Worm (Caenorhabditis elegans): ENCODE measurements around the gene C30A5.16.
A peak's percentile ranks its signal among the peaks of the same experiment; 100 is the strongest.

The C30A5.16 gene

ce11 chrIII:8217919-8218318 lies at the start of gene C30A5.16:
TSS of gene C30A5.16 (plus strand) at chrIII:8218219.
- no peak for TF ChIP-seq unc-39 (tag; optimal IDR thresholded peaks at IDR 0.05)
- TF ChIP-seq lsy-12 (tag; optimal IDR thresholded peaks at IDR 0.05): no peak
- TF ChIP-seq nhr-23 (tag; optimal IDR thresholded peaks at IDR 0.05): no peak
- TF ChIP-seq mdl-1 (tag; optimal IDR thresholded peaks at IDR 0.05): no peak
- TF ChIP-seq zag-1 (tag; optimal IDR thresholded peaks at IDR 0.05): no peak
- TF ChIP-seq skn-1 (tag; optimal IDR thresholded peaks at IDR 0.05): no peak
- no peak for TF ChIP-seq nfya-1 (tag; optimal IDR thresholded peaks at IDR 0.05; ENCODE audit: insufficient read depth)
- TF ChIP-seq aly-2 (tag; optimal IDR thresholded peaks at IDR 0.05): no peak
- TF ChIP-seq nhr-28 (tag; optimal IDR thresholded peaks at IDR 0.05): no peak
- TF ChIP-seq tbx-2 (tag; optimal IDR thresholded peaks at IDR 0.05): no peak
- TF ChIP-seq nhr-76 (tag; optimal IDR thresholded peaks at IDR 0.05): no peak
- TF ChIP-seq ztf-11 (tag; optimal IDR thresholded peaks at IDR 0.05): no peak

DNA sequence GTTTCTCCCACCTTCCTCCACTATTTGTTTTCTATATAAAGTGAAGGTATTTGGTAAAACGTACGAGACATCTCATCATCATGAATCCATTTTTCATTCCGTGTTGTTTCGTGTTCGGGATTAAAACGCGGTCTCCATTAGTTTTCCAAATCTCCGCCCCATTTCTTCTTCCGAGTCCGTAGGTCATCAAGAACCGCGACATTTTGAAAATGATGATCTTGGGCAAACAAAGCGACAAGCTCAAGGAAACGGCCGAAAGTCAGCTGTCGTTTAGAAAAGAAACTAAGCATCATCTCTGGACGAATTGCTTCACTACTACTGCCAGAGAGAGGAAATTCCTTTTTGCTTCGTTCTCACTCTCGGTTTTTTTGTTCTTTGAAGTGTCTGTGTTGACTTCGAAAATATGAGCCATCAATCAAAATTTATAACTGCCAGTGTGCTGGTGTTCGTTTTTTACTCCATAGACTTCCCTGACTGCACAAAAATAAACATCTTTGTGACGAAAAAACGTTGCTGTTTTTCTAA lies 45.3 kb upstream of the C30A5.16 start:
- TF ChIP-seq elt-3 (tag; optimal IDR thresholded peaks at IDR 0.05) (no peak), nhr-76 (tag; optimal IDR thresholded peaks at IDR 0.05) (no peak), lin-39 (tag; optimal IDR thresholded peaks at IDR 0.05) (peak; percentile 58), unc-39 (tag; optimal IDR thresholded peaks at IDR 0.05) (no peak), egl-5 (tag; optimal IDR thresholded peaks at IDR 0.05) (peak; percentile 54)

ce11 chrIII:8175263-8175662 lies 42.8 kb upstream of the C30A5.16 start:
- TF ChIP-seq fkh-2 (tag; optimal IDR thresholded peaks at IDR 0.05) (no peak), nfya-1 (tag; optimal IDR thresholded peaks at IDR 0.05; ENCODE audit: insufficient read depth) (peak; percentile 86), elt-3 (tag; optimal IDR thresholded peaks at IDR 0.05) (no peak), sea-2 (GFP tag; optimal IDR thresholded peaks at IDR 0.05) (no peak)

ce11 chrIII:8176265-8176664 lies 41.8 kb upstream of the C30A5.16 start, which contains the start of gene C50C3.12:
TSS of gene C50C3.12 (plus strand) at chrIII:8176565.
- TF ChIP-seq nhr-67 (tag; optimal IDR thresholded peaks at IDR 0.05): no peak
- TF ChIP-seq jun-1 (tag; optimal IDR thresholded peaks at IDR 0.05): no peak
- no peak for TF ChIP-seq snpc-4 (tag; optimal IDR thresholded peaks at IDR 0.05)
- TF ChIP-seq ztf-4 (tag; optimal IDR thresholded peaks at IDR 0.05): no peak
- TF ChIP-seq lin-39 (tag; optimal IDR thresholded peaks at IDR 0.05): no peak
- TF ChIP-seq nhr-77 (tag; optimal IDR thresholded peaks at IDR 0.05): no peak

DNA sequence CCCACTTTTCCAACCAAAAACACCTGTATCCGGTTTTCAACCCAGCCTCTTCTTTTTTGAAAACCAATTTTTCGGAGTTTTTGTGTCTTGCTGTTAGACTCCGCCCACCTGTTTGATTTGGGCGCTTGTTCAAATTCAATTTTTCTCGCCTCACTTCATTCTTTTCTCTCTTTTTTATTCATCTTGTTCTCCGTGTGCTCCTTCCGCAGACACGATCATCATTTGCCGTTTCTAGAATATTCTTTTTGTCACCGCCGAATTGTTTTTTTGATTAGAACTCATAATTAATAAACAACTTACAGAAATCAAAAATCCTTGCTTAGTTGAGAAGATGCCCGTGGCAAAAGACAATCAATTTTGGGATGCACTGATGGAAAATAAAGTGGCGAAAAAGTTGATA lies 39.1 kb upstream of the C30A5.16 start, which contains the start of gene C50C3.5:
Gene C50C3.5 (plus strand): TSS at position 301 of the 400 bp plus-strand sequence.
- TF ChIP-seq nhr-28 (tag; optimal IDR thresholded peaks at IDR 0.05) (no peak), nhr-25 (tag; optimal IDR thresholded peaks at IDR 0.05) (no peak), lin-39 (tag; optimal IDR thresholded peaks at IDR 0.05) (no peak), R02D3.7 (tag; optimal IDR thresholded peaks at IDR 0.05) (no peak), zag-1 (tag; optimal IDR thresholded peaks at IDR 0.05) (no peak), ztf-11 (tag; optimal IDR thresholded peaks at IDR 0.05) (no peak), nhr-11 (tag; optimal IDR thresholded peaks at IDR 0.05) (no peak), nhr-67 (tag; optimal IDR thresholded peaks at IDR 0.05) (no peak), nhr-23 (tag; optimal IDR thresholded peaks at IDR 0.05) (no peak), nhr-237 (tag; optimal IDR thresholded peaks at IDR 0.05) (no peak), pha-4 (tag; optimal IDR thresholded peaks at IDR 0.05) (no peak), ceh-16 (tag; optimal IDR thresholded peaks at IDR 0.05) (no peak), egl-27 (tag; optimal IDR thresholded peaks at IDR 0.05) (no peak), mml-1 (tag; optimal IDR thresholded peaks at IDR 0.05) (no peak), aly-2 (tag; optimal IDR thresholded peaks at IDR 0.05) (no peak), fkh-10 (GFP tag; optimal IDR thresholded peaks at IDR 0.05) (no peak), elt-1 (tag; optimal IDR thresholded peaks at IDR 0.05) (no peak), sea-2 (GFP tag; optimal IDR thresholded peaks at IDR 0.05) (no peak)

DNA sequence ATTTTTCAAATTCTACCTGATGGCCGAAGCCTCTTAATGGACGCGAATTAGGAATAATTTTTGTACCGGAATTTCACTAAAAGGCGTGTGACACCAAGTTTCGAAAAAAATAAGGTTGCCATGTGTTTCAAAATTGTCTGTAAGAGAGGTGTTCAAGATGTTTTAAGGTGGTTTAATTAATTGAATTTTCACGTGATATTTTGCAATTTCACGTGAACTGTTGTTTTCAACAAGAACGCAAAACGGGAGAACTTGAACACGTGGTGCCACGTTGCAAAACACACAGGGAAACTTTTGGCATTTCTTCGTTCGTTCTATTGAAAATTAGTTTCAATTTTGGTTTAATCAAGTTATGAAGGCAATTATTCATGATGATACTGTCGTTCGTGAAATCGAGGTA lies 36.4 kb upstream of the C30A5.16 start, which contains the start of gene spc-2:
Gene spc-2 (plus strand): TSS at position 301 of the 400 bp plus-strand sequence.
- no peak for TF ChIP-seq nhr-67 (tag; optimal IDR thresholded peaks at IDR 0.05)
- no peak for TF ChIP-seq ceh-9 (tag; optimal IDR thresholded peaks at IDR 0.05)
- TF ChIP-seq ceh-28 (tag; optimal IDR thresholded peaks at IDR 0.05): no peak
- TF ChIP-seq nhr-28 (tag; optimal IDR thresholded peaks at IDR 0.05): no peak
- no peak for TF ChIP-seq nfya-1 (tag; optimal IDR thresholded peaks at IDR 0.05; ENCODE audit: insufficient read depth)
- no peak for TF ChIP-seq unc-62 (GFP tag; optimal IDR thresholded peaks at IDR 0.05)
- no peak for TF ChIP-seq nhr-43 (tag; optimal IDR thresholded peaks at IDR 0.05; ENCODE audit: poor library complexity, severe bottlenecking)
- no peak for TF ChIP-seq nhr-76 (tag; optimal IDR thresholded peaks at IDR 0.05)
- TF ChIP-seq nhr-23 (tag; optimal IDR thresholded peaks at IDR 0.05): no peak
- no peak for TF ChIP-seq daf-12 (tag; optimal IDR thresholded peaks at IDR 0.05)
- TF ChIP-seq nhr-11 (tag; optimal IDR thresholded peaks at IDR 0.05): no peak
- TF ChIP-seq nhr-77 (tag; optimal IDR thresholded peaks at IDR 0.05): no peak
- TF ChIP-seq egl-27 (tag; optimal IDR thresholded peaks at IDR 0.05): no peak
- TF ChIP-seq jun-1 (tag; optimal IDR thresholded peaks at IDR 0.05): no peak
- no peak for TF ChIP-seq skn-1 (tag; optimal IDR thresholded peaks at IDR 0.05)
- TF ChIP-seq egl-5 (tag; optimal IDR thresholded peaks at IDR 0.05): no peak
- TF ChIP-seq elt-1 (tag; optimal IDR thresholded peaks at IDR 0.05): no peak
- TF ChIP-seq lin-15B (tag; optimal IDR thresholded peaks at IDR 0.05): no peak
- no peak for TF ChIP-seq ztf-4 (tag; optimal IDR thresholded peaks at IDR 0.05)

All from whole organism, L3 larva.